Fruit fly (Drosophila melanogaster): ENCODE results near the gene Hpd.

Hpd gene

DNA sequence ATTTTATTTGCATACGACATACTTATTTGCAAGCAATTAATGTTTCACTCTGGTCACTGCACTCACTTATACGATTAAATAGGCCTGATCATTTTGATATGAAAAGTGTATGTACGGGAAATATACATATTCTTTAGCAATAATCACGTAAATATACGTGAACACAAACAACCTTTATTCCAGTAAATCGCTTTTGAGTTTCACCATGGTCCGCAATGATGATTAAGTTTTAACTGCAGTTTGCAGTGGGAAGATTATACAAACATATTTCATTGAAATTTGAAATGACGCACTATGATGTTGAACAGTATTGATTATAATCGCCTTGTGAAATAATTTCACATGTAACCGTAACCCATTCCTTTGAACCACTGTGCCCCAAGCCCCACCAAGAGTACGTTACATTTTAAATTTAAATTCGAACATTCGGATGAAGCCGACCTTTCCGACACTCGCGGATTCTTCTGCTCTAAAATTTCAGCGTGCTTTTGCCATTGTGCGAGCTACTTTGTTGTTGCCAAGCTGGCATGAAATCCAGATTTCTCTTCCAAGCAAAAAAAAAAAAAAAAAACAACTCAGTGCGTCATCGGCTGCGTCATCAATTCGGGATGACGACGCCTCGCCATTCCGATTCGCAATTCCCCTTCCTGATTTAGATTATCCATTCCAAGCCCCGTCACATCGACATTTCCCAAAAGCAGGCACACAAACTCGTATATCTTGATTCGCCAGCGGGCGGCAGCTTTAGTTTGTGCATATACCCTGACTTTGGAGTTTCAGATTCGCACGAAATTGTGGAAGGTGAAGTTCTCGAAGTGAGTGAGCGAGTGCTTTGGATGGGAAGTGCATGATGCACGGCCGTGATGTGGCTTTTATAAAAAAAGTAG is 35.9 kb downstream of the Hpd start (continued):
- peak; percentile 42; the same call in 2 of the 3 replicates for TF ChIP-seq CG6163 (GFP tag; IDR thresholded peaks at IDR 0.05)
- TF ChIP-seq CG15336 (GFP tag; IDR thresholded peaks at IDR 0.05): no peak; the same call in 1 of the 2 replicates
- TF ChIP-seq Sox102F (GFP tag; optimal IDR thresholded peaks at IDR 0.05): peak; percentile 51
- TF ChIP-seq Hr39 (GFP tag; optimal IDR thresholded peaks at IDR 0.05): peak; percentile 81
- peak; percentile 36 for TF ChIP-seq CG6854 (GFP tag; optimal IDR thresholded peaks at IDR 0.05)
- TF ChIP-seq dac (GFP tag; optimal IDR thresholded peaks at IDR 0.05): no peak
- peak; percentile 61 for TF ChIP-seq Sox14 (GFP tag; optimal IDR thresholded peaks at IDR 0.05)
- TF ChIP-seq CG6808 (GFP tag; optimal IDR thresholded peaks at IDR 0.05): peak; percentile 80
- TF ChIP-seq eg (GFP tag; IDR thresholded peaks at IDR 0.05): 0 out of 3 replicates have a peak, but pooled peaks have one; percentile 5
- peak; percentile 39 for TF ChIP-seq achi (GFP tag; optimal IDR thresholded peaks at IDR 0.05)
- peak; percentile 5 for TF ChIP-seq CG6276 (GFP tag; optimal IDR thresholded peaks at IDR 0.05)
- peak; percentile 62 for TF ChIP-seq Blimp-1 (GFP tag; optimal IDR thresholded peaks at IDR 0.05)
- no peak for TF ChIP-seq CG7368 (GFP tag; optimal IDR thresholded peaks at IDR 0.05)
- TF ChIP-seq Lpt (GFP tag; optimal IDR thresholded peaks at IDR 0.05): no peak
- peak; percentile 74 for TF ChIP-seq Ets21C (GFP tag; optimal IDR thresholded peaks at IDR 0.05)
- TF ChIP-seq CG3032 (tag; optimal IDR thresholded peaks at IDR 0.05): peak; percentile 67
- no peak for TF ChIP-seq fkh (GFP tag; optimal IDR thresholded peaks at IDR 0.05)
- TF ChIP-seq esn (GFP tag; optimal IDR thresholded peaks at IDR 0.05): peak; percentile 85
- TF ChIP-seq CG32006 (GFP tag; optimal IDR thresholded peaks at IDR 0.05): peak; percentile 68
- peak; percentile 63 for TF ChIP-seq CG10669 (GFP tag; optimal IDR thresholded peaks at IDR 0.05)
- no peak for TF ChIP-seq vri (GFP tag; optimal IDR thresholded peaks at IDR 0.05)
- peak; percentile 69 for TF ChIP-seq Eip75B (GFP tag; optimal IDR thresholded peaks at IDR 0.05)
- TF ChIP-seq CG11902 (GFP tag; optimal IDR thresholded peaks at IDR 0.05): peak; percentile 67
- no peak for TF ChIP-seq Hr38 (GFP tag; optimal IDR thresholded peaks at IDR 0.05)
- peak; percentile 52 for TF ChIP-seq cyc (GFP tag; optimal IDR thresholded peaks at IDR 0.05)
- TF ChIP-seq CG4318 (GFP tag; optimal IDR thresholded peaks at IDR 0.05): peak; percentile 30
- TF ChIP-seq Smox (GFP tag; optimal IDR thresholded peaks at IDR 0.05): peak; percentile 58
- TF ChIP-seq fd59A (GFP tag; optimal IDR thresholded peaks at IDR 0.05): peak; percentile 74
- TF ChIP-seq CG11294 (GFP tag; IDR thresholded peaks at IDR 0.05): no peak
- peak; percentile 35 for TF ChIP-seq CG3919 (GFP tag; optimal IDR thresholded peaks at IDR 0.05)
- TF ChIP-seq CG8319 (GFP tag; optimal IDR thresholded peaks at IDR 0.05): peak; percentile 33
- no peak for TF ChIP-seq CG11762 (GFP tag; optimal IDR thresholded peaks at IDR 0.05; ENCODE audit: insufficient read depth)
- peak; percentile 93 for TF ChIP-seq Eip78C (GFP tag)
- TF ChIP-seq acj6 (GFP tag; optimal IDR thresholded peaks at IDR 0.05): peak; percentile 57
- TF ChIP-seq OdsH (GFP tag; optimal IDR thresholded peaks at IDR 0.05): peak; percentile 63
- TF ChIP-seq CG1621 (tag; optimal IDR thresholded peaks at IDR 0.05): no peak
- peak; percentile 60 for TF ChIP-seq CG6792 (GFP tag; optimal IDR thresholded peaks at IDR 0.05)
- peak; percentile 93 for TF ChIP-seq svp (GFP tag)
- TF ChIP-seq ss (GFP tag; optimal IDR thresholded peaks at IDR 0.05): peak; percentile 56 to 79
- peak; percentile 46 to 56 for TF ChIP-seq salr (GFP tag; optimal IDR thresholded peaks at IDR 0.05)

Measured in whole organism, prepupa.